Worm (Caenorhabditis elegans): ENCODE results near the gene H38K22.6.

ce11 chrIII:4277762-4278161, 42.5 kb upstream of the H38K22.6 start:
- TF ChIP-seq mdl-1 (tag; optimal IDR thresholded peaks at IDR 0.05) (no peak), fos-1 (tag; optimal IDR thresholded peaks at IDR 0.05) (no peak), dmd-4 (tag; optimal IDR thresholded peaks at IDR 0.05) (no peak), nhr-237 (tag; optimal IDR thresholded peaks at IDR 0.05) (no peak), alr-1 (tag; optimal IDR thresholded peaks at IDR 0.05) (no peak), zag-1 (tag; optimal IDR thresholded peaks at IDR 0.05) (no peak), nhr-11 (tag; optimal IDR thresholded peaks at IDR 0.05) (no peak), ZK546.5 (tag; optimal IDR thresholded peaks at IDR 0.05) (no peak), elt-1 (tag; optimal IDR thresholded peaks at IDR 0.05) (no peak), ztf-4 (tag; optimal IDR thresholded peaks at IDR 0.05) (no peak), egl-27 (tag; optimal IDR thresholded peaks at IDR 0.05) (no peak), unc-39 (tag; optimal IDR thresholded peaks at IDR 0.05) (no peak), nhr-23 (tag; optimal IDR thresholded peaks at IDR 0.05) (no peak)
